Worm (Caenorhabditis elegans) whole organism, L1 larva: ENCODE measurements around the gene srh-30.

Source experiments
- aha-1 ChIP-seq: fragments of 150-350 bp; optimal IDR thresholded peaks from 2 replicates; lab custom pipeline; 2014; ENCODE audit warnings: missing biosample characterization, missing genetic modification characterization
- ceh-63 ChIP-seq: fragments of 200-800 bp; sonication (Bioruptor generic); optimal IDR thresholded peaks from 2 replicates; lab custom pipeline; 2018; ENCODE audit warnings: mild to moderate bottlenecking, missing genetic modification characterization, missing compliant biosample characterization
- efl-3 ChIP-seq: fragments of 200-800 bp; sonication (Bioruptor generic); optimal IDR thresholded peaks from 2 replicates; lab custom pipeline; 2018; ENCODE audit warnings: mild to moderate bottlenecking, missing genetic modification characterization, missing compliant biosample characterization
- hpl-2 ChIP-seq: fragments of 150-350 bp; optimal IDR thresholded peaks from 2 replicates; lab custom pipeline; 2014; ENCODE audit warnings: missing biosample characterization, missing genetic modification reagents, missing genetic modification characterization
- nhr-237 ChIP-seq: fragments of 150-350 bp; optimal IDR thresholded peaks from 2 replicates; lab custom pipeline; 2014; ENCODE audit warnings: missing biosample characterization, missing genetic modification characterization
- nhr-76 ChIP-seq: sonication (generic microtip); optimal IDR thresholded peaks from 2 replicates; lab custom pipeline; 2017; ENCODE audit warnings: missing biosample characterization, missing genetic modification characterization
- nhr-85 ChIP-seq: sonication (generic microtip); peaks from one replicate; lab custom pipeline; 2016; ENCODE audit warnings: missing genetic modification characterization, inconsistent platforms, missing compliant biosample characterization
- nhr-90 ChIP-seq: sonication (generic microtip); optimal IDR thresholded peaks from 2 replicates; lab custom pipeline; 2016; ENCODE audit warnings: mild to moderate bottlenecking, missing genetic modification characterization, missing compliant biosample characterization; ENCODE audit not compliant: poor library complexity
- skn-1 ChIP-seq: fragments of 150-350 bp; optimal IDR thresholded peaks from 2 replicates; lab custom pipeline; 2014; ENCODE audit warnings: missing biosample characterization, missing genetic modification characterization
- snpc-4 ChIP-seq: fragments of 150-350 bp; optimal IDR thresholded peaks from 2 replicates; lab custom pipeline; 2014; ENCODE audit warnings: missing biosample characterization, missing genetic modification characterization
- tbx-2 ChIP-seq: sonication (generic microtip); optimal IDR thresholded peaks from 2 replicates; lab custom pipeline; 2016; ENCODE audit warnings: missing genetic modification characterization, missing compliant biosample characterization
- unc-86 ChIP-seq: sonication (generic microtip); optimal IDR thresholded peaks from 2 replicates; lab custom pipeline; 2016; ENCODE audit warnings: missing genetic modification characterization, missing compliant biosample characterization
- zag-1 ChIP-seq: fragments of 150-350 bp; optimal IDR thresholded peaks from 2 replicates; lab custom pipeline; 2014; ENCODE audit warnings: missing biosample characterization, missing genetic modification characterization

DNA sequence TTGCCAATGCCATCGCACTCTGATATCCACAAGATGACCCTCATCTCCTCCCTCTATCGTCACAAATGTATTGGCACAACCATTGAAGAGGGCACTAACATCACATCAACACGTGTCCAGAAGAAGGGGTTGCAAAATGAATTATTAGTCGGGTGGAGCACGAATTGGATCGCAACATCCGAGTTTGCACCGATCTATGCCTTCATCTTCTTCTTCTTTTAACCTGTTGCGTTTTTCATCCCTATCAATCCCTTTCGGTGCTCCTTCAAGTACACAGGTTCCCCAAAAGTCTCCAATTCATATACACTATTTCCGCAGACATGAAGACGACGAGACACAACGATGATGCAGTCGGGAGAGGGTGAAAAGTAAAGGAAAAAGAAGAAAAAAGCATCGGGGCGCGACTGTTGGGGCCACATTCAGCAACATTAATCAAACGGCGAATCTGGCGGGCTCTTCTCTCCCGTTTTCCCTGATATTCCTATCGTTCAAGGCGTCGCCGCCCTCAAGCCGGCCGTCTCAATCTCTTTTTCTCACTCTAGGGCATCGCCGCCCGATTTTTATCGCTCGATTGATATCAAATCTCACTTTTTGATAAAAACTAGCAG is 19.9 kb downstream of the srh-30 start:
- TF ChIP-seq zag-1 (tag; lab: Kevin White, UChicago) (no peak), ceh-63 (GFP tag; lab: Kevin White, UChicago) (no peak), skn-1 (tag; lab: Kevin White, UChicago) (no peak), aha-1 (tag; lab: Kevin White, UChicago) (no peak), nhr-237 (tag; lab: Kevin White, UChicago) (no peak), tbx-2 (tag; lab: Kevin White, UChicago) (no peak), hpl-2 (no peak), nhr-85 (tag; lab: Kevin White, UChicago) (no peak), efl-3 (GFP tag; lab: Kevin White, UChicago) (no peak), nhr-90 (tag; lab: Kevin White, UChicago) (no peak), snpc-4 (tag; lab: Kevin White, UChicago) (no peak), nhr-76 (tag; lab: Kevin White, UChicago) (no peak), unc-86 (no peak)
